Fruit fly (Drosophila melanogaster): ENCODE data around the gene anchor.

DNA sequence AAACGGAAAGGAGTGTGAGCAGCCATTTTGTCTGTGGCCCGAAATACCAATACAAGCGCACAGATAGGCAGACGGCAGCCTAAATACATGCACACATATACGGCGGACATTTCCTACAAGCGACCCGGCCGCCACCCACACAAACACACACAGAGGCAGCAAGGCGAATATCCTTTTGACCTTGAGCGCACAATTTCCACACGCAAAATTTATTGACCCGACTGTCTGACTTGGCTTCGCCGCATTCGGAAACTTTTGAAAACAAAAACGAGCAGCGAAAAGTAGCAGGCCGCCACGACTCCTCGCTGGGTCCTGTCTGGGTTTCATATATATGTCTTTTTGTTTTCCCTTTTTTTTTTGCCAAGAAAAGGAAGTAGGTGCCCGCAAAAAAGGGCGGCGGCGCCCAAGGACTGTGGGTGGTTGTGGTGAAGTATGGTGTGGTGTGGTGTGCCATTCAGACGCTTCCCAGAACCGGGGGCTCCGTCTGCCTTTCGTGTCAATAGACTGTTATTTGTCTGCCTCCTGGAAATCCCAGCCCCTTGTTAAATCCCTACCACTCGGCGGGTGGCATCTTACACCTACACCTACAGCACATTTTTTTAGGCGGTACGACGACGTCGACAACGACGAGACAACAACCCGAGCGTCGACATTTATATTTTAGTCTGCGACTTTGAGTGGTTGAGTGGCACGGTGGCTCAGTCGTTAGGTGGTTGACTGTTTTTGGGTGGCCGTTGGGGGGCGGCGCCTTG lies 25.6 kb upstream of the anchor start:
- TF ChIP-seq pan (optimal IDR thresholded peaks at IDR 0.05) (no peak), EcR (GFP tag; optimal IDR thresholded peaks at IDR 0.05) (no peak)

All from whole organism.